Fruit fly (Drosophila melanogaster) whole organism, embryonic: Measurements from ENCODE around the gene CAHbeta.

ENCODE experiments used
- Abd-B ChIP-seq: fragments of 200-800 bp; sonication (Bioruptor generic); optimal IDR thresholded peaks from 2 replicates; lab custom pipeline; 2018; ENCODE audit warnings: missing biosample characterization, mild to moderate bottlenecking, missing genetic modification characterization, moderate library complexity
- BEAF-32 ChIP-seq: fragments of 200-800 bp; sonication (Bioruptor generic); optimal IDR thresholded peaks from 3 replicates; lab custom pipeline; 2017; ENCODE audit warnings: missing biosample characterization, missing genetic modification characterization, mild to moderate bottlenecking, moderate library complexity, missing genetic modification reagents
- Blimp-1 ChIP-seq: fragments of 200-800 bp; sonication (Bioruptor generic); optimal IDR thresholded peaks from 3 replicates; lab custom pipeline; 2018; ENCODE audit warnings: missing biosample characterization, missing genetic modification characterization, mild to moderate bottlenecking, moderate library complexity, missing genetic modification reagents
- Bteb2 ChIP-seq: fragments of 200-800 bp; sonication (Bioruptor generic); optimal IDR thresholded peaks from 2 replicates; lab custom pipeline; 2016; ENCODE audit warnings: missing biosample characterization, missing genetic modification characterization
- CG1024 ChIP-seq: fragments of 200-800 bp; sonication (Bioruptor generic); IDR thresholded peaks from 2 replicates; pipeline ENCODE4 v1.3.6; 2022; ENCODE audit warnings: missing biosample characterization, missing genetic modification characterization
- CG10565 ChIP-seq: fragments of 200-800 bp; sonication (Bioruptor generic); optimal IDR thresholded peaks from 3 replicates; lab custom pipeline; 2016; ENCODE audit warnings: missing biosample characterization, mild to moderate bottlenecking, missing genetic modification characterization
- CG11093 ChIP-seq: fragments of 200-800 bp; sonication (Bioruptor generic); IDR thresholded peaks from 3 replicates; pipeline ENCODE4 v1.3.6; 2022; ENCODE audit warnings: missing biosample characterization, missing genetic modification characterization
- CG11696 ChIP-seq: fragments of 200-800 bp; sonication (Bioruptor generic); IDR thresholded peaks from 2 replicates; pipeline ENCODE4 v1.3.6; 2022; ENCODE audit warnings: missing biosample characterization, missing genetic modification characterization
- CG12236 ChIP-seq: fragments of 200-800 bp; sonication (Bioruptor generic); optimal IDR thresholded peaks from 2 replicates; lab custom pipeline; 2016; ENCODE audit warnings: missing biosample characterization, missing genetic modification characterization
- CG14710 ChIP-seq: fragments of 200-800 bp; sonication (Bioruptor generic); optimal IDR thresholded peaks from 3 replicates; lab custom pipeline; 2019; ENCODE audit warnings: missing biosample characterization, mild to moderate bottlenecking, missing genetic modification characterization, moderate library complexity
- CG15011 ChIP-seq: fragments of 200-800 bp; sonication (Bioruptor generic); optimal IDR thresholded peaks from 3 replicates; lab custom pipeline; 2018; ENCODE audit warnings: missing biosample characterization, mild to moderate bottlenecking, missing genetic modification characterization
- CG16779 ChIP-seq: fragments of 200-800 bp; sonication (Bioruptor generic); IDR thresholded peaks from 2 replicates; pipeline ENCODE4 v1.3.6; 2022; ENCODE audit warnings: missing biosample characterization, missing genetic modification characterization
- CG18619 ChIP-seq: fragments of 200-800 bp; sonication (Bioruptor generic); optimal IDR thresholded peaks from 3 replicates; lab custom pipeline; 2017; ENCODE audit warnings: missing biosample characterization, mild to moderate bottlenecking, missing genetic modification characterization
- CG2712 ChIP-seq: fragments of 200-800 bp; optimal IDR thresholded peaks from 3 replicates; lab custom pipeline; 2019; ENCODE audit warnings: missing biosample characterization, mild to moderate bottlenecking, missing genetic modification characterization, moderate library complexity
- CG31224 ChIP-seq: fragments of 200-800 bp; sonication (Bioruptor generic); IDR thresholded peaks from 2 replicates; pipeline ENCODE4 v1.3.6; 2022; ENCODE audit warnings: missing biosample characterization, missing genetic modification characterization
- CG32532 ChIP-seq: fragments of 200-800 bp; sonication (Bioruptor generic); IDR thresholded peaks from 2 replicates; pipeline ENCODE4 v1.3.6; 2022; ENCODE audit warnings: missing biosample characterization, missing genetic modification characterization
- CG4328 ChIP-seq: fragments of 200-800 bp; sonication (Bioruptor generic); optimal IDR thresholded peaks from 3 replicates; lab custom pipeline; 2017; ENCODE audit warnings: missing biosample characterization, missing genetic modification reagents, missing genetic modification characterization
- CG4424 ChIP-seq: fragments of 200-800 bp; sonication (Bioruptor generic); optimal IDR thresholded peaks from 3 replicates; lab custom pipeline; 2016; ENCODE audit warnings: missing biosample characterization, missing genetic modification characterization
- CG4820 ChIP-seq: fragments of 200-800 bp; sonication (Bioruptor generic); optimal IDR thresholded peaks from 3 replicates; lab custom pipeline; 2016; ENCODE audit warnings: missing biosample characterization, missing genetic modification characterization
- CG8089 ChIP-seq: fragments of 200-800 bp; sonication (Bioruptor generic); optimal IDR thresholded peaks from 3 replicates; lab custom pipeline; 2016; ENCODE audit warnings: missing biosample characterization, missing genetic modification characterization
- CG8290 ChIP-seq, 3 experiments: fragments of 200-800 bp; sonication (Bioruptor generic); optimal IDR thresholded peaks; 2 replicates each; lab custom pipeline; 2016 to 2019; ENCODE audit warnings: missing biosample characterization in 3 of 3, missing genetic modification characterization in 3 of 3, mild to moderate bottlenecking in 2 of 3, moderate library complexity in 1 of 3
- CG8388 ChIP-seq: fragments of 200-800 bp; sonication (Bioruptor generic); optimal IDR thresholded peaks from 2 replicates; lab custom pipeline; 2019; ENCODE audit warnings: missing biosample characterization, mild to moderate bottlenecking, missing genetic modification characterization, moderate library complexity
- CG9609 ChIP-seq: fragments of 200-800 bp; sonication (Bioruptor generic); optimal IDR thresholded peaks from 3 replicates; lab custom pipeline; 2016; ENCODE audit warnings: missing biosample characterization, missing genetic modification characterization
- D19A ChIP-seq: fragments of 200-800 bp; optimal IDR thresholded peaks from 3 replicates; lab custom pipeline; 2019; ENCODE audit warnings: missing biosample characterization, mild to moderate bottlenecking, missing genetic modification characterization, moderate library complexity
- Dfd ChIP-seq, 2 experiments: fragments of >200 bp; optimal IDR thresholded peaks; 2 replicates each; lab custom pipeline; 2017; ENCODE audit warnings: missing biosample characterization in 2 of 2, missing genetic modification characterization in 2 of 2
- HmgD ChIP-seq: fragments of 200-800 bp; sonication (Bioruptor generic); optimal IDR thresholded peaks from 3 replicates; lab custom pipeline; 2016; ENCODE audit warnings: missing biosample characterization, missing genetic modification characterization
- Hsf ChIP-seq: fragments of 200-800 bp; sonication (Bioruptor generic); optimal IDR thresholded peaks from 3 replicates; lab custom pipeline; 2016; ENCODE audit warnings: missing biosample characterization, missing genetic modification characterization
- Lhr ChIP-seq: fragments of 200-800 bp; sonication (Bioruptor generic); optimal IDR thresholded peaks from 3 replicates; lab custom pipeline; 2017; ENCODE audit warnings: mild to moderate bottlenecking, missing biosample characterization, missing genetic modification reagents, missing genetic modification characterization
- Opbp ChIP-seq: fragments of 200-800 bp; sonication (Bioruptor generic); IDR thresholded peaks from 3 replicates; pipeline ENCODE4 v1.3.6; 2022; ENCODE audit warnings: missing biosample characterization, missing genetic modification characterization; ENCODE audit not compliant: partially characterized antibody
- Ptx1 ChIP-seq: fragments of 200-800 bp; sonication (Bioruptor generic); IDR thresholded peaks from 2 replicates; pipeline ENCODE4 v1.3.6; 2022; ENCODE audit warnings: missing biosample characterization, missing genetic modification characterization
- Tbp ChIP-seq: fragments of >200 bp; optimal IDR thresholded peaks from 2 replicates; lab custom pipeline; 2018; ENCODE audit warnings: missing biosample characterization, missing genetic modification characterization
- Trl ChIP-seq, 3 experiments: fragments of >200 bp in 2 of 3; fragments of 200-800 bp in 1 of 3; sonication (Bioruptor generic) in 1 of 3; optimal IDR thresholded peaks; 2 replicates in 1 of 3; 3 replicates in 2 of 3; lab custom pipeline; 2016 to 2017; ENCODE audit warnings: missing biosample characterization in 1 of 3, missing genetic modification characterization in 1 of 3
- ac ChIP-seq: fragments of 200-800 bp; sonication (Bioruptor generic); optimal IDR thresholded peaks from 3 replicates; lab custom pipeline; 2017; ENCODE audit warnings: missing biosample characterization, mild to moderate bottlenecking, missing genetic modification characterization
- cg ChIP-seq: fragments of 200-800 bp; sonication (Bioruptor generic); optimal IDR thresholded peaks from 3 replicates; lab custom pipeline; 2019; ENCODE audit warnings: missing biosample characterization, mild to moderate bottlenecking, missing genetic modification characterization, moderate library complexity
- cwo ChIP-seq: fragments of 200-800 bp; sonication (Bioruptor generic); optimal IDR thresholded peaks from 3 replicates; lab custom pipeline; 2017; ENCODE audit warnings: missing biosample characterization, missing genetic modification characterization, mild to moderate bottlenecking, moderate library complexity, missing genetic modification reagents
- disco-r ChIP-seq: fragments of 200-800 bp; sonication (Bioruptor generic); optimal IDR thresholded peaks from 2 replicates; lab custom pipeline; 2016; ENCODE audit warnings: missing biosample characterization, missing genetic modification characterization
- esg ChIP-seq: fragments of 200-800 bp; sonication (Bioruptor generic); conservative IDR thresholded peaks from 2 replicates; pipeline ENCODE4 v1.3.6; 2022; ENCODE audit warnings: missing biosample characterization, missing genetic modification characterization
- fd3F ChIP-seq: fragments of 200-800 bp; sonication (Bioruptor generic); optimal IDR thresholded peaks from 2 replicates; lab custom pipeline; 2018; ENCODE audit warnings: missing biosample characterization, mild to moderate bottlenecking, missing genetic modification characterization, moderate library complexity
- gce ChIP-seq: fragments of 200-800 bp; sonication (Bioruptor generic); IDR thresholded peaks from 3 replicates; pipeline ENCODE4 v1.3.6; 2022; ENCODE audit warnings: missing biosample characterization, missing genetic modification characterization
- kah ChIP-seq: fragments of 200-800 bp; sonication (Bioruptor generic); optimal IDR thresholded peaks from 2 replicates; lab custom pipeline; 2018; ENCODE audit warnings: missing biosample characterization, mild to moderate bottlenecking, missing genetic modification characterization
- pan ChIP-seq, 4 experiments: fragments of >200 bp in 3 of 4; fragments of 200-800 bp in 1 of 4; sonication (Bioruptor generic) in 1 of 4; optimal IDR thresholded peaks in 3 of 4; IDR thresholded peaks in 1 of 4; 2 replicates each; pipeline versions ENCODE4 v1.3.6 to Lab custom; 2017 to 2022; ENCODE audit warnings: missing biosample characterization in 2 of 4, missing genetic modification characterization in 2 of 4, mixed read lengths in 1 of 4
- pita ChIP-seq: fragments of 200-800 bp; sonication (Bioruptor generic); optimal IDR thresholded peaks from 2 replicates; lab custom pipeline; 2017; ENCODE audit warnings: missing biosample characterization, mild to moderate bottlenecking, missing genetic modification characterization
- salm ChIP-seq: fragments of 200-800 bp; sonication (Bioruptor generic); optimal IDR thresholded peaks from 2 replicates; lab custom pipeline; 2018; ENCODE audit warnings: missing biosample characterization, mild to moderate bottlenecking, missing genetic modification characterization
- sisA ChIP-seq: fragments of 200-800 bp; sonication (Bioruptor generic); IDR thresholded peaks from 2 replicates; pipeline ENCODE4 v1.3.6; 2022; ENCODE audit warnings: missing biosample characterization, missing genetic modification characterization
- slbo ChIP-seq: fragments of 200-800 bp; sonication (Bioruptor generic); IDR thresholded peaks from 2 replicates; pipeline ENCODE4 v1.3.6; 2022; ENCODE audit warnings: missing biosample characterization, missing genetic modification characterization
- so ChIP-seq: fragments of 200-800 bp; sonication (Bioruptor generic); IDR thresholded peaks from 3 replicates; pipeline ENCODE4 v1.3.6; 2022; ENCODE audit warnings: missing biosample characterization, missing genetic modification characterization
- tx ChIP-seq: fragments of 200-800 bp; sonication (Bioruptor generic); optimal IDR thresholded peaks from 2 replicates; lab custom pipeline; 2016; ENCODE audit warnings: missing biosample characterization, missing genetic modification characterization
- wor ChIP-seq: fragments of 200-800 bp; sonication (Bioruptor generic); IDR thresholded peaks from 2 replicates; pipeline ENCODE4 v1.3.6; 2022; ENCODE audit warnings: missing biosample characterization, missing genetic modification characterization

CAHbeta gene

dm6 chr3R:9031797-9032418 lies 51.2 kb downstream of the CAHbeta start (continued):
- TF ChIP-seq Lhr (GFP tag; lab: Kevin White, UChicago) (peak; percentile 46), cwo (peak; percentile 83), D19A (tag; lab: Kevin White, UChicago) (peak; percentile 75), kah (GFP tag; lab: Kevin White, UChicago) (peak; percentile 47), BEAF-32 (GFP tag; lab: Kevin White, UChicago) (no peak), pita (GFP tag; lab: Kevin White, UChicago) (no peak), Tbp (GFP tag; lab: Kevin White, UChicago) (no peak), CG32532 (GFP tag; lab: Robert Waterston, UW) (peak; percentile 84), cg (GFP tag; lab: Kevin White, UChicago) (no peak), slbo (peak; percentile 95), tx (GFP tag; lab: Kevin White, UChicago) (peak; percentile 76), fd3F (GFP tag; lab: Kevin White, UChicago) (peak; percentile 86), Bteb2 (GFP tag; lab: Kevin White, UChicago) (peak; percentile 79), CG1024 (GFP tag; lab: Robert Waterston, UW) (peak; percentile 82), CG4328 (no peak), CG4424 (GFP tag; lab: Kevin White, UChicago) (peak; percentile 85), CG11093 (GFP tag; lab: Robert Waterston, UW) (peak; percentile 89), gce (GFP tag; lab: Robert Waterston, UW) (peak; percentile 89; the same call in 2 of the 3 replicates), CG18619 (GFP tag; lab: Kevin White, UChicago) (peak; percentile 81), wor (GFP tag; lab: Robert Waterston, UW) (peak; percentile 85), CG8290 (GFP tag; optimal IDR thresholded peaks at IDR 0.05; lab: Kevin White, UChicago) (peak; percentile 53), CG8290 (tag; optimal IDR thresholded peaks at IDR 0.05; lab: Kevin White, UChicago) (peak in 1 of 2 experiments; percentile 81), HmgD (GFP tag; lab: Kevin White, UChicago) (peak; percentile 72), pan (optimal IDR thresholded peaks at IDR 0.05; lab: Kevin White, UChicago) (no peak), pan (GFP tag; optimal IDR thresholded peaks at IDR 0.05 in 1 of 2, IDR thresholded peaks at IDR 0.05 in 1 of 2) (peak in 1 of 2 experiments; percentile 93), CG10565 (GFP tag; lab: Kevin White, UChicago) (peak; percentile 42), CG11696 (GFP tag; lab: Robert Waterston, UW) (peak; percentile 98), Blimp-1 (GFP tag; lab: Kevin White, UChicago) (peak; percentile 87), Opbp (GFP tag; lab: Robert Waterston, UW) (no peak), sisA (GFP tag; lab: Robert Waterston, UW) (peak; percentile 91), ac (peak; percentile 46), CG15011 (peak; percentile 76), CG8388 (GFP tag; lab: Kevin White, UChicago) (peak; percentile 83), CG4820 (GFP tag; lab: Kevin White, UChicago) (peak; percentile 83), CG12236 (peak; percentile 65), CG14710 (tag; lab: Kevin White, UChicago) (peak; percentile 70), salm (peak; percentile 85), disco-r (GFP tag; lab: Kevin White, UChicago) (peak; percentile 77), CG9609 (GFP tag; lab: Kevin White, UChicago) (peak; percentile 66), so (peak; percentile 92), CG16779 (GFP tag; lab: Robert Waterston, UW) (peak; percentile 74), Dfd (GFP tag; optimal IDR thresholded peaks at IDR 0.05; lab: Kevin White, UChicago) (no peak), CG8089 (GFP tag; lab: Kevin White, UChicago) (peak; percentile 73), CG31224 (GFP tag; lab: Robert Waterston, UW) (peak; percentile 80), esg (GFP tag; lab: Robert Waterston, UW) (peak; percentile 92), Abd-B (GFP tag; lab: Kevin White, UChicago) (peak; percentile 75), Trl (optimal IDR thresholded peaks at IDR 0.05; lab: Kevin White, UChicago) (no peak), Trl (GFP tag; optimal IDR thresholded peaks at IDR 0.05; lab: Kevin White, UChicago) (peak; percentile 85), CG2712 (tag; lab: Kevin White, UChicago) (peak; percentile 86), Hsf (GFP tag; lab: Kevin White, UChicago) (peak; percentile 90), Ptx1 (GFP tag; lab: Robert Waterston, UW) (peak; percentile 94)
